Fruit fly (Drosophila melanogaster): Measurements from ENCODE around the gene Gs1.

Gs1 gene

DNA sequence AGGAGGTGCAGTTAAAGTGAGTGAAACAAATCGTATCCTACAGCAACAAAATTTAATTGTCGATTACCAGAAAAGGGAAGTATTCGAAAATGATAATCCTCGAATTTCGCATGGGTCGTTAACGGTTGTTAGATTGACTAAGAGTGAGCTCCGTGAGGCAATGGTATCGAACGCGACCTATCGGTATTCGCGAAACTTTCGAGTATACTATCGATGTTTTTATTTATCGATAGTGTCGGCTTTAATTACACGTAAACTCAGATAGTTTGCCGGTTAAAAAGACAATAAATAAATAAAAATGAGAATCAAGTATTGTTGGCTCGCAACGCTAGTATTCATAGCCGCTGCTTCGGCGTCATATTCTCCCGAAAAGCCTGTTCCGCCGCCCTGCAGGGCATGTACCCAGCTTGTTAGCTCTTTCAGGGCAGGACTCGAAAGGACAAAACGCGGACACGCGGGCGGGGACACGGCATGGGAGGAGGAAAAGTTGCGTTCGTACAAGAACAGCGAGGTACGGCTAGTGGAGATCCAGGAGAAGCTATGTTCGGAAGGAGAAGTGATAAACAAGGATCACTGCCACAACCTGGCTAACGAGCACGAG lies 29.6 kb upstream of the Gs1 start, which contains the start of gene Creld (continued):
- TF ChIP-seq gfzf (GFP tag; optimal IDR thresholded peaks at IDR 0.05) (peak; percentile 41), crol (GFP tag; IDR thresholded peaks at IDR 0.05) (no peak), ewg (GFP tag; optimal IDR thresholded peaks at IDR 0.05) (no peak), CG5180 (GFP tag; optimal IDR thresholded peaks at IDR 0.05) (no peak), CG9876 (GFP tag; optimal IDR thresholded peaks at IDR 0.05) (no peak), Xrp1 (GFP tag; IDR thresholded peaks at IDR 0.05) (no peak), chm (GFP tag; IDR thresholded peaks at IDR 0.05) (no peak), Fer1 (GFP tag; optimal IDR thresholded peaks at IDR 0.05) (peak; percentile 43), CG17612 (GFP tag; IDR thresholded peaks at IDR 0.05) (no peak), CkIIα-i1 (GFP tag; IDR thresholded peaks at IDR 0.05) (no peak), onecut (GFP tag; IDR thresholded peaks at IDR 0.05) (no peak), Myb (GFP tag; optimal IDR thresholded peaks at IDR 0.05) (peak; percentile 90), gem (tag; optimal IDR thresholded peaks at IDR 0.05) (no peak), CoRest (tag; optimal IDR thresholded peaks at IDR 0.05) (no peak), hkb (optimal IDR thresholded peaks at IDR 0.05) (no peak), hkb (GFP tag; IDR thresholded peaks at IDR 0.05) (no peak), CG13775 (GFP tag; optimal IDR thresholded peaks at IDR 0.05) (no peak), CG9932 (GFP tag; IDR thresholded peaks at IDR 0.05) (no peak; the same call in 1 of the 2 replicates), kay (GFP tag; optimal IDR thresholded peaks at IDR 0.05) (peak; percentile 11), gcm2 (GFP tag; optimal IDR thresholded peaks at IDR 0.05) (no peak), CG13424 (tag; optimal IDR thresholded peaks at IDR 0.05) (no peak), klu (GFP tag; IDR thresholded peaks at IDR 0.05) (no peak), CG17829 (tag; optimal IDR thresholded peaks at IDR 0.05) (no peak), CG15269 (tag; optimal IDR thresholded peaks at IDR 0.05) (no peak), CG8359 (GFP tag; optimal IDR thresholded peaks at IDR 0.05; ENCODE audit: borderline replicate concordance) (no peak), h (optimal IDR thresholded peaks at IDR 0.05) (no peak), CG3726 (GFP tag; IDR thresholded peaks at IDR 0.05) (no peak), CG9437 (GFP tag; optimal IDR thresholded peaks at IDR 0.05) (peak; percentile 89), Neu2 (GFP tag; optimal IDR thresholded peaks at IDR 0.05; ENCODE audit: borderline replicate concordance) (no peak), CG12236 (GFP tag; optimal IDR thresholded peaks at IDR 0.05) (no peak), CTCF (GFP tag; optimal IDR thresholded peaks at IDR 0.05) (peak; percentile 40), bowl (GFP tag; IDR thresholded peaks at IDR 0.05) (no peak), CG3407 (GFP tag; optimal IDR thresholded peaks at IDR 0.05) (no peak), Mes4 (GFP tag; optimal IDR thresholded peaks at IDR 0.05) (no peak), wor (GFP tag; IDR thresholded peaks at IDR 0.05) (no peak), Lhr (GFP tag; optimal IDR thresholded peaks at IDR 0.05) (no peak), CG15696 (tag; optimal IDR thresholded peaks at IDR 0.05) (no peak), nerfin-2 (GFP tag; IDR thresholded peaks at IDR 0.05; ENCODE audit: partially characterized antibody) (peak; percentile 99), crp (GFP tag; optimal IDR thresholded peaks at IDR 0.05) (no peak), Six4 (GFP tag; optimal IDR thresholded peaks at IDR 0.05) (no peak), Pdp1 (GFP tag; optimal IDR thresholded peaks at IDR 0.05) (peak in 1 of 2 experiments; percentile 34), Deaf1 (tag; optimal IDR thresholded peaks at IDR 0.05) (no peak), usp (GFP tag; optimal IDR thresholded peaks at IDR 0.05) (no peak), Atf3 (GFP tag; optimal IDR thresholded peaks at IDR 0.05) (no peak), Kr (GFP tag; optimal IDR thresholded peaks at IDR 0.05) (no peak), Hmr (GFP tag; optimal IDR thresholded peaks at IDR 0.05) (no peak), cas (GFP tag; IDR thresholded peaks at IDR 0.05) (no peak), dm (GFP tag; optimal IDR thresholded peaks at IDR 0.05) (peak; percentile 20), CG12942 (GFP tag; optimal IDR thresholded peaks at IDR 0.05) (no peak), Ravus (GFP tag; IDR thresholded peaks at IDR 0.05) (no peak), lmd (GFP tag; IDR thresholded peaks at IDR 0.05) (no peak), CG7786 (GFP tag; optimal IDR thresholded peaks at IDR 0.05) (no peak)

All from whole organism, embryonic.